ENCODE assay signal across 1 fruit fly cellular context in genomic region chrX:9662797-9663316, dm6.
TF ChIP-seq lines count a peak whose summit lies in the region.

TSS of gene CG3106 (minus strand) at chrX:9662903.

TF ChIP-seq in whole organism, embryonic, 481 proteins besides CTCF, POLR2A, EP300 and RAD21 (continued from another document):
- TF ChIP-seq CG6791 (GFP tag; IDR thresholded peaks at IDR 0.05; lab: Robert Waterston, UW; ENCODE audit: partially characterized antibody) (no peak), Neu2 (GFP tag; optimal IDR thresholded peaks at IDR 0.05; lab: Kevin White, UChicago; ENCODE audit: borderline replicate concordance) (no peak), crol (GFP tag; IDR thresholded peaks at IDR 0.05; lab: Robert Waterston, UW) (peak; percentile 46), NC2α (GFP tag; optimal IDR thresholded peaks at IDR 0.05; lab: Kevin White, UChicago) (no peak), CG9932 (GFP tag; IDR thresholded peaks at IDR 0.05; lab: Robert Waterston, UW) (no peak), sqz (GFP tag; optimal IDR thresholded peaks at IDR 0.05; lab: Kevin White, UChicago) (no peak), CG15011 (GFP tag; optimal IDR thresholded peaks at IDR 0.05; lab: Kevin White, UChicago) (no peak), sob (GFP tag; IDR thresholded peaks at IDR 0.05; lab: Robert Waterston, UW) (no peak), pfk (GFP tag; optimal IDR thresholded peaks at IDR 0.05; lab: Kevin White, UChicago) (peak; percentile 79), vnd (GFP tag; IDR thresholded peaks at IDR 0.05; lab: Robert Waterston, UW; ENCODE audit: partially characterized antibody) (0 out of 3 replicates have a peak, but pooled peaks have one; percentile 35)
TF ChIP-seq in whole organism, embryonic: peak in this region for 15.
